Worm (Caenorhabditis elegans) whole organism, early embryonic: ENCODE measurements around the gene zip-8.

Source experiments
- B0310.2 ChIP-seq: sonication (generic microtip); optimal IDR thresholded peaks from 2 replicates; lab custom pipeline; 2016; ENCODE audit warnings: mild to moderate bottlenecking, missing genetic modification characterization, missing compliant biosample characterization
- F13C5.2 ChIP-seq: sonication (generic microtip); optimal IDR thresholded peaks from 2 replicates; lab custom pipeline; 2017; ENCODE audit warnings: mild to moderate bottlenecking, missing genetic modification characterization, inconsistent platforms, missing compliant biosample characterization
- aly-1 ChIP-seq: sonication (generic microtip); optimal IDR thresholded peaks from 2 replicates; lab custom pipeline; 2016; ENCODE audit warnings: missing genetic modification characterization, missing compliant biosample characterization
- ama-1 ChIP-seq: fragments of 150-350 bp; optimal IDR thresholded peaks from 2 replicates; lab custom pipeline; 2014
- ceh-13 ChIP-seq: fragments of 200-800 bp; sonication (Bioruptor generic); optimal IDR thresholded peaks from 2 replicates; lab custom pipeline; 2018; ENCODE audit warnings: mild to moderate bottlenecking, missing genetic modification characterization, missing compliant biosample characterization
- ceh-36 ChIP-seq: sonication (generic microtip); optimal IDR thresholded peaks from 2 replicates; lab custom pipeline; 2016; ENCODE audit warnings: missing genetic modification characterization, inconsistent platforms, missing compliant biosample characterization
- ets-7 ChIP-seq: sonication (generic microtip); optimal IDR thresholded peaks from 2 replicates; lab custom pipeline; 2016; ENCODE audit warnings: missing genotype, missing genetic modification characterization, missing compliant biosample characterization
- flt-1 ChIP-seq: fragments of 200-800 bp; sonication (Bioruptor generic); IDR thresholded peaks from 2 replicates; pipeline ENCODE4 v1.3.6; 2022; ENCODE audit warnings: missing genetic modification characterization, missing compliant biosample characterization
- hmbx-1 ChIP-seq: sonication (generic microtip); optimal IDR thresholded peaks from 2 replicates; lab custom pipeline; 2016; ENCODE audit warnings: mild to moderate bottlenecking, missing genetic modification characterization, missing compliant biosample characterization
- hmg-4 ChIP-seq: fragments of 200-800 bp; sonication (Bioruptor generic); optimal IDR thresholded peaks from 2 replicates; lab custom pipeline; 2018; ENCODE audit warnings: mild to moderate bottlenecking, missing genetic modification characterization, missing compliant biosample characterization
- hnd-1 ChIP-seq: sonication (generic microtip); optimal IDR thresholded peaks from 2 replicates; lab custom pipeline; 2016; ENCODE audit warnings: missing genetic modification characterization, missing compliant biosample characterization
- pes-1 ChIP-seq: fragments of 200-800 bp; sonication (Bioruptor generic); IDR thresholded peaks from 2 replicates; pipeline ENCODE4 v1.3.6; 2022; ENCODE audit warnings: missing genetic modification reagents, missing genetic modification characterization, missing compliant biosample characterization
- scrt-1 ChIP-seq: fragments of 200-800 bp; sonication (Bioruptor generic); IDR thresholded peaks from 2 replicates; pipeline ENCODE4 v1.3.6; 2022; ENCODE audit warnings: missing genetic modification characterization, missing compliant biosample characterization
- sea-1 ChIP-seq: fragments of 200-800 bp; sonication (Bioruptor generic); conservative IDR thresholded peaks from 2 replicates; pipeline ENCODE4 v1.3.6; 2022; ENCODE audit warnings: missing genetic modification characterization, missing compliant biosample characterization
- tbx-11 ChIP-seq: fragments of 200-800 bp; sonication (Bioruptor generic); IDR thresholded peaks from 2 replicates; pipeline ENCODE4 v1.3.6; 2022; ENCODE audit warnings: missing genetic modification characterization, missing compliant biosample characterization
- tbx-37 ChIP-seq: fragments of 200-800 bp; sonication (Bioruptor generic); conservative IDR thresholded peaks from 2 replicates; pipeline ENCODE4 v1.3.6; 2022; ENCODE audit warnings: missing genetic modification reagents, missing genetic modification characterization, missing compliant biosample characterization
- tra-4 ChIP-seq: sonication (generic microtip); optimal IDR thresholded peaks from 2 replicates; lab custom pipeline; 2017; ENCODE audit warnings: missing genetic modification characterization, missing compliant biosample characterization

Gene zip-8

DNA sequence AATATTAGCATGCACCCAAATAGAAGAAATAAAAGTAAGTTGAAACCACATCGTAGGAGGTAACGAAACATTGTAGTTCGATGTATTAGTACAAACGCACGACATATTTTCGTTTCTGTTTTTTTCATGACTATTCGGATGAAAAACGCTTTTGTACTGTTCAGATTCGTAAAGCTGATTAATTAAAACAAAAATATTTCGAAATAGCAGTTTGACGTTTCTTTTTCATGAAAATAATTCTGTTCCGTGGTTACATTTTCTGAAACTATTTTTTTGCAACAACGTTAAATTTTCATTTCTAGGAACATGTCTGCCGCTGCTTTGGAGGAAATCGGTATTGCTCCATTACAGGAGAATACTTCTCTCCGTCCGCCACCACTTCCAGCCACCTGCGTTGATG is 10.7 kb downstream of the zip-8 start, which contains the start of gene rpt-3:
Gene rpt-3 (plus strand): TSS at position 301 of the 400 bp plus-strand sequence.
- TF ChIP-seq tra-4 (no peak), B0310.2 (tag; lab: Kevin White, UChicago) (no peak), ets-7 (tag; lab: Kevin White, UChicago) (no peak), hnd-1 (no peak), tbx-37 (GFP tag; lab: Robert Waterston, UW) (no peak), ceh-13 (GFP tag; lab: Kevin White, UChicago) (no peak), ceh-36 (tag; lab: Kevin White, UChicago) (no peak), hmbx-1 (tag; lab: Kevin White, UChicago) (no peak), aly-1 (tag; lab: Kevin White, UChicago) (no peak)

DNA sequence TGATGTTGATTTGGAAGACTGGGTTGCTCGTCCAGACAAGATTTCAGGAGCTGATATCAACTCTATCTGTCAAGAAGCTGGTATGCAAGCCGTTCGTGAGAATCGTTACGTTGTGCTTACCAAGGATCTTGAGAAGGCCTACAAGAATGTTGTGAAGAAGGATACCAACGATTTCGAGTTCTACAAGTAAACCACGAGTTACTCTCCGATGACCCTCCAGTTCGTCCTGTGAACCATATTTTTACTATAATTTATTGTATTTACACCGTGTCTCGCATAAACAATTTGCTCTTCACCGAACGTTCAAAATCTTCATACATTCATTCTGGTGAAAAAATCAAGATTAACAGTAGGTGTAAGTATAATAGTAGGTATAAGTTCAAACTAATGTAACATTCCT is 12.2 kb downstream of the zip-8 start:
- no peak for TF ChIP-seq B0310.2 (tag; lab: Kevin White, UChicago)
- TF ChIP-seq aly-1 (tag; lab: Kevin White, UChicago), result no peak
- TF ChIP-seq flt-1 (GFP tag; lab: Robert Waterston, UW), result no peak
- TF ChIP-seq ama-1, result no peak
- no peak for TF ChIP-seq tbx-11 (GFP tag; lab: Robert Waterston, UW)

DNA sequence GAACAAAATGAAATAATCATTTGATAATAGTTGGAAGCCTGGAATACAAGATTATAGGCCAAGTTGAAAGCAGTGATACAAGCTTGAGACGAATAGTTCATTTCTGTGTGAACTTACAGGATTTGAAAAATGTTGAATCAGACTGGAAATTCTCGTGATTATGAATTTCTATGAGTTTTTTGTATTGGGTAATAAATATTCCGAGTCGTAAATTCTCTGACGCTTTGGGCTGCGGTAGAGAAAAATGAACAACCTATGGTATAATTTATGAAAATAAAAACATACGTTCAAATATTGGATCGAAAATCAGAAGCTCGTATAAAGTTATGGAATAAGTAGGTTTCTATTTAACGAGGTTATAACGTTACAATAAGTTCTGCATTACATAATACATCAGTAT is 14.1 kb downstream of the zip-8 start, which contains the start of gene srb-11:
Gene srb-11 (minus strand): TSS at position 101 of the 400 bp plus-strand sequence.
- TF ChIP-seq ceh-36 (tag; lab: Kevin White, UChicago), result no peak
- no peak for TF ChIP-seq hnd-1
- TF ChIP-seq aly-1 (tag; lab: Kevin White, UChicago), result no peak
- TF ChIP-seq hmbx-1 (tag; lab: Kevin White, UChicago), result no peak
- TF ChIP-seq F13C5.2 (tag; lab: Kevin White, UChicago), result no peak
- TF ChIP-seq ceh-13 (GFP tag; lab: Kevin White, UChicago), result no peak
- TF ChIP-seq B0310.2 (tag; lab: Kevin White, UChicago), result no peak

DNA sequence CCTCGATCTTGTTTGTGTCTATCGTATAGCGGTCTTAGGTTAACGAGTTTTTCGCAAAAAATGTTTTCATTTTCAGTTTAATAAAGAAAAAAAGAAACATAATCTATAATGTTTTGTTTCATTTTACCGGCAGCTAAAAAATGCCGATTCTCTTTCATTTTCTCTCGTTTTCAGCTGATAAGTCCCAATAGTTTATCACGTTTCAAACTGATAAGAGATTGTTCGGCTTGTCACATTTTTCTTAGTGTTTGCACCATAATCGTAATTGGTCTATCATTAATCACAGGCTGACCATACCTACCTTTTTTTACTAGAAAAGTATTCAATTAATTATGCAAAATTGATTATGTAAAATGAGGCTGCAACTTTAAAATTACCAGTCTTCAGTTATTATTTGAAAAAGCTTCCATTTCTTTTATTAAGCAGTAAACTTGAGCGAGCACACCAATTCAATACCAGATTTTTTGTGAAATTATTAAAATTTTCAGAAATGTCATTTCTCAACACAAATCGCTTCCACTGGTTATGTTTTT is 16.5 kb downstream of the zip-8 start, which contains the start of gene F23F12.13:
Gene F23F12.13 (plus strand): TSS at position 483 of the 533 bp plus-strand sequence.
- TF ChIP-seq ceh-13 (GFP tag; lab: Kevin White, UChicago) (no peak), ceh-36 (tag; lab: Kevin White, UChicago) (no peak), B0310.2 (tag; lab: Kevin White, UChicago) (no peak), aly-1 (tag; lab: Kevin White, UChicago) (no peak), ama-1 (no peak), flt-1 (GFP tag; lab: Robert Waterston, UW) (no peak), tbx-37 (GFP tag; lab: Robert Waterston, UW) (no peak), tra-4 (no peak), tbx-11 (GFP tag; lab: Robert Waterston, UW) (no peak), hmbx-1 (tag; lab: Kevin White, UChicago) (no peak), hmg-4 (no peak), sea-1 (GFP tag; lab: Robert Waterston, UW) (no peak)

DNA sequence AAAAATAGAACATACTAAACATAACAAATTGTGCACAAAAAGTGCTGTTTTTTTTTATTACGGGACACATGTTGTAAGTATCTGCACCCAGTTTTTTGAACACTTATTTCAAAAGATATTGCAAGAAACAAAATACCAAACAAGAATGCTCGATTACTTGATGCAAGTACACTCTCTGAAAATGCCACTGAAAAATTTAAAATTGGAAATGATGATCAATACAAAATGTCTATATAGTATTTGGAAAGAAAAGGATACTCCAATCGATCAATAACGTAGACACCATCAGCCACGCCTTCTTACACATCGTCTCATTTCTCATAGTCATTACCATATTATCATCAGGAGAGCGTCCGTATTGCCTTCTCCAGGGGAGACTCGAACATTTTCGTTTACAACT is 19.4 kb downstream of the zip-8 start, which contains the start of gene sdz-15:
Gene sdz-15 (plus strand): TSS at position 301 of the 400 bp plus-strand sequence.
- TF ChIP-seq ama-1 (no peak), scrt-1 (no peak), F13C5.2 (tag; lab: Kevin White, UChicago) (no peak), tbx-37 (GFP tag; lab: Robert Waterston, UW) (no peak), pes-1 (GFP tag; lab: Robert Waterston, UW) (no peak), tra-4 (no peak)

DNA sequence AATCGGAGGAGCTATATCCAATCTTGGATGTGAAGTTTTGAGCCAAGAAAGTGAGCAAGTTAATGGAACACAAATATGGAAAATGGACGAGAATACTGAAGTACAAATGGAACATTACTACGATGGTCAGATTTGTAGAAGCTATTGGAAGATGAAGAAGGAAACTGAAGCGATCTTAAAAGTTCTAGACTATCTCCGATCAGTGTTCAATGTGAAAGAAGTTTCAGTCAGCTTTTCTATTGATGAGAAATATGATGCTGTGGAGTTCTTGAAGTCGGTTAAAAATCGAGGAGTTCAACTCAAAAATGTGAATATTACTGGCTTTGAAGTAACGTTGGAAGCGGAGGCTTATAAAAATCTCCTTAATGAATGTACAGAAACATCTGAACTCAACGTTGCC is 20.3 kb downstream of the zip-8 start:
- no peak for TF ChIP-seq hmbx-1 (tag; lab: Kevin White, UChicago)

DNA sequence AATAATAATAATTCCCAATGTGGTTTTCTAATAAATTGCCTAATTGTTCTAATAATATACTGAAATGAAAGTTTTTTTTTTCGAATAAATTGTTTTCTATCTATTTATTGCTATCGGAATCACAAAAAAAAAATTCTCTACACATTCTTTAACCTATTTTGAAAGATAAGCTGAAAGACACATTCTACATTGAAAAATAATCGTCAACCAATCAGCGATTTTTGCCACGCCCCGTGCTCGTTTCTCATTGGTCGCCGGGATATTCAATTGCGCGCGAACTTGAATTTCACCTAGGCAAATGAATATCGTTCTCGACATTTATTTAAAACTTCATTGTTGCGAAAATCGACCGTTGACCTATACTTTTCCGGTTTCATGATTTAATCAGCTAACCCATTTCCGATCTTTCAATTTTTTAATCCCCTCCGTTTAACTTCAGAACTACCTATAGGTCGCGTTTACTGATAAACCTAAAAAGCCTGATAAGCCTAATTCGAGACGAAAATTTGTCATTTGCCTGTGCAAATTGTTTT is 21.3 kb downstream of the zip-8 start, which contains the start of gene F23F12.3:
Gene F23F12.3 (plus strand): TSS at position 483 of the 533 bp plus-strand sequence.
- TF ChIP-seq pes-1 (GFP tag; lab: Robert Waterston, UW) (no peak), hnd-1 (no peak), sea-1 (GFP tag; lab: Robert Waterston, UW) (no peak), F13C5.2 (tag; lab: Kevin White, UChicago) (no peak), B0310.2 (tag; lab: Kevin White, UChicago) (no peak), ceh-13 (GFP tag; lab: Kevin White, UChicago) (no peak), tbx-11 (GFP tag; lab: Robert Waterston, UW) (no peak), scrt-1 (no peak), aly-1 (tag; lab: Kevin White, UChicago) (no peak), flt-1 (GFP tag; lab: Robert Waterston, UW) (no peak), tbx-37 (GFP tag; lab: Robert Waterston, UW) (no peak), ceh-36 (tag; lab: Kevin White, UChicago) (no peak), ama-1 (no peak), hmg-4 (no peak), ets-7 (tag; lab: Kevin White, UChicago) (no peak), hmbx-1 (tag; lab: Kevin White, UChicago) (no peak), tra-4 (no peak)

DNA sequence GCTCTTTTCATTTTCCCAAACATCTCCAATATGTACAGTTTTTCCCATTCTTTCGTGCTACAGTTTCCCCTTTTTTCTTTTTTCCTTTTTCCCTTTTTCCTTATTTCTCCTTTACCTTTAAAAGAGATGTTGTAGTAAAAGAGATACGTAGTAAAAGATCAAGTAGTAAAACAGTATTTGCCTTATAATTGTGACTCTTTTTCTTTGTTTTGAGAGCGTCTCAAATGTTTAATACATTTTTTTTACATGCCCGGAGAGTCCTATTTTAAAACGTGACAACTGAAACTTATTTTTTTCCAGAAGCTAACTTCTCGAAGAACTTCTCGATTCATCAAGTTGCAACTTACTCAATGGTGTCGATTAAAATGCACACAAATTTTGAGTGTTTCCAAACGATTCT is 29.1 kb downstream of the zip-8 start, which contains the start of gene F23F12.12:
Gene F23F12.12 (plus strand): TSS at position 301 of the 400 bp plus-strand sequence.
- TF ChIP-seq aly-1 (tag; lab: Kevin White, UChicago) (no peak), sea-1 (GFP tag; lab: Robert Waterston, UW) (no peak), tbx-37 (GFP tag; lab: Robert Waterston, UW) (no peak), pes-1 (GFP tag; lab: Robert Waterston, UW) (no peak), ceh-36 (tag; lab: Kevin White, UChicago) (no peak), flt-1 (GFP tag; lab: Robert Waterston, UW) (no peak), F13C5.2 (tag; lab: Kevin White, UChicago) (no peak), scrt-1 (no peak)
